Worm (Caenorhabditis elegans): Measurements from ENCODE around the gene C14E2.5.

DNA sequence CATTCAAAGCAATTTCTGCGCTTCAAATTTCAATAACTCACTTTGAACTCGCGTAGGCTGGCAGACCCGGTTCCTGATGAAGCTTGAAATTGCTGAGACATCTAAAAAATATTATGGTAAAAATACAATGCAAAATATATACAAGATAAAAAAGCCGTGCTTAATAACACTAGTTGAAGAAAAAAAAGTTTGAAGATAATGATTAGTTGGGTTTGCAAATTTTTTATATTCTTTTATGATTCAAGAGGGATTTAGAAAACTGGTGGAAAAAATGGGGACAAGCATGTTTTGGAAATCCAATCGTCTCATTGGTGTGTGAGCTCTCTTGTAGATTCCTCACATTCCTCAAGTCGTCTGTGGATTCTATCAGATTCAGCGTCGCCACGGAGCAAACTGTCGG is 27.5 kb upstream of the C14E2.5 start, which contains the start of gene ceh-21:
- TF ChIP-seq cog-1 (tag; optimal IDR thresholded peaks at IDR 0.05) (no peak), T22C8.4 (GFP tag; IDR thresholded peaks at IDR 0.05) (no peak), tab-1 (GFP tag; IDR thresholded peaks at IDR 0.05) (no peak), med-1 (GFP tag; optimal IDR thresholded peaks at IDR 0.05; ENCODE audit: insufficient read depth) (no peak)
